Fruit fly (Drosophila melanogaster): ENCODE measurements around the gene CG9641.

- no peak for TF ChIP-seq CG8478 (optimal IDR thresholded peaks at IDR 0.05)
- no peak for TF ChIP-seq CTCF (optimal IDR thresholded peaks at IDR 0.05)
These were observed 17.0 kb upstream of the CG9641 start for dm6 chr2L:2993702-2994101.

Data from S2 (cell line).